Worm (Caenorhabditis elegans): Measurements from ENCODE around the gene C44B11.4.

ce11 chrIII:3179855-3180254, 36.3 kb upstream of the C44B11.4 start:
- no peak for TF ChIP-seq ceh-44 (GFP tag; IDR thresholded peaks at IDR 0.05)
- no peak for TF ChIP-seq nhr-237 (tag; optimal IDR thresholded peaks at IDR 0.05)
- no peak for TF ChIP-seq nhr-11 (tag; optimal IDR thresholded peaks at IDR 0.05)
- TF ChIP-seq zip-11 (GFP tag; IDR thresholded peaks at IDR 0.05), result no peak
- no peak for TF ChIP-seq madf-5 (GFP tag; IDR thresholded peaks at IDR 0.05)
- no peak for TF ChIP-seq dpl-1 (GFP tag; optimal IDR thresholded peaks at IDR 0.05)
- no peak for TF ChIP-seq fos-1 (tag; optimal IDR thresholded peaks at IDR 0.05)

Data from whole organism, L4 larva.